Worm (Caenorhabditis elegans) whole organism, L3 larva: ENCODE results near the gene mlt-8.
A peak's percentile ranks its signal among the peaks of the same experiment; 100 is the strongest.

ENCODE experiments used
- ZK546.5 ChIP-seq: sonication (generic microtip); optimal IDR thresholded peaks from 2 replicates; lab custom pipeline; 2017; ENCODE audit warnings: missing biosample characterization, missing genetic modification characterization
- aly-2 ChIP-seq: fragments of 150-350 bp; optimal IDR thresholded peaks from 2 replicates; lab custom pipeline; 2014; ENCODE audit warnings: missing biosample characterization, missing genetic modification characterization
- ceh-28 ChIP-seq: fragments of 150-350 bp; optimal IDR thresholded peaks from 2 replicates; lab custom pipeline; 2014; ENCODE audit warnings: missing biosample characterization, missing genetic modification reagents, missing genetic modification characterization
- ceh-82 ChIP-seq: fragments of 150-350 bp; optimal IDR thresholded peaks from 2 replicates; lab custom pipeline; 2014; ENCODE audit warnings: missing biosample characterization, missing genetic modification characterization
- daf-12 ChIP-seq: fragments of 150-350 bp; optimal IDR thresholded peaks from 2 replicates; lab custom pipeline; 2014; ENCODE audit warnings: missing biosample characterization, missing genetic modification reagents, missing genetic modification characterization
- egl-5 ChIP-seq: fragments of 150-350 bp; optimal IDR thresholded peaks from 2 replicates; lab custom pipeline; 2017; ENCODE audit warnings: missing biosample characterization, missing genetic modification reagents, missing genetic modification characterization, inconsistent platforms
- elt-1 ChIP-seq: fragments of 150-350 bp; optimal IDR thresholded peaks from 2 replicates; lab custom pipeline; 2014; ENCODE audit warnings: missing biosample characterization, missing genetic modification characterization
- elt-2 ChIP-seq: sonication (generic microtip); optimal IDR thresholded peaks from 2 replicates; lab custom pipeline; 2016; ENCODE audit warnings: missing genetic modification reagents, mild to moderate bottlenecking, missing genetic modification characterization, missing compliant biosample characterization
- eor-1 ChIP-seq, 2 experiments: fragments of 150-350 bp; optimal IDR thresholded peaks; 2 replicates each; lab custom pipeline; 2014 to 2018; ENCODE audit warnings: missing biosample characterization in 2 of 2, missing genetic modification characterization in 2 of 2
- fkh-10 ChIP-seq: sonication (generic microtip); optimal IDR thresholded peaks from 2 replicates; lab custom pipeline; 2017; ENCODE audit warnings: missing biosample characterization, missing genetic modification reagents, missing genetic modification characterization
- fkh-2 ChIP-seq: fragments of 150-350 bp; optimal IDR thresholded peaks from 2 replicates; lab custom pipeline; 2014; ENCODE audit warnings: missing biosample characterization, missing genetic modification reagents, missing genetic modification characterization
- fos-1 ChIP-seq: fragments of 150-350 bp; optimal IDR thresholded peaks from 2 replicates; lab custom pipeline; 2014; ENCODE audit warnings: missing biosample characterization, missing genetic modification characterization
- hmg-11 ChIP-seq: sonication (generic microtip); optimal IDR thresholded peaks from 2 replicates; lab custom pipeline; 2016; ENCODE audit warnings: missing genetic modification characterization, missing compliant biosample characterization
- lin-15B ChIP-seq: fragments of 150-350 bp; optimal IDR thresholded peaks from 2 replicates; lab custom pipeline; 2014; ENCODE audit warnings: missing biosample characterization, missing genetic modification characterization
- lsy-12 ChIP-seq: sonication (generic microtip); optimal IDR thresholded peaks from 2 replicates; lab custom pipeline; 2016; ENCODE audit warnings: mild to moderate bottlenecking, missing genetic modification characterization, missing compliant biosample characterization
- nfya-1 ChIP-seq: sonication (generic microtip); optimal IDR thresholded peaks from 2 replicates; lab custom pipeline; 2017; ENCODE audit warnings: missing genetic modification characterization, mild to moderate bottlenecking, missing compliant biosample characterization, antibody characterized with exemption, moderate library complexity; ENCODE audit not compliant: insufficient read depth
- nhr-11 ChIP-seq: fragments of 150-350 bp; optimal IDR thresholded peaks from 2 replicates; lab custom pipeline; 2014; ENCODE audit warnings: missing biosample characterization, missing genetic modification characterization
- nhr-12 ChIP-seq: fragments of 150-350 bp; optimal IDR thresholded peaks from 2 replicates; lab custom pipeline; 2014; ENCODE audit warnings: missing biosample characterization, missing genetic modification characterization
- nhr-23 ChIP-seq: fragments of 150-350 bp; optimal IDR thresholded peaks from 2 replicates; lab custom pipeline; 2014; ENCODE audit warnings: missing biosample characterization, missing genetic modification reagents, missing genetic modification characterization
- nhr-25 ChIP-seq: sonication (generic microtip); optimal IDR thresholded peaks from 2 replicates; lab custom pipeline; 2017; ENCODE audit warnings: missing biosample characterization, missing genetic modification characterization
- nhr-28 ChIP-seq: fragments of 150-350 bp; optimal IDR thresholded peaks from 2 replicates; lab custom pipeline; 2014; ENCODE audit warnings: missing biosample characterization, missing genetic modification characterization
- nhr-67 ChIP-seq: fragments of 150-350 bp; optimal IDR thresholded peaks from 2 replicates; lab custom pipeline; 2014; ENCODE audit warnings: missing biosample characterization, missing genetic modification characterization
- nhr-76 ChIP-seq: fragments of 150-350 bp; sonication (generic microtip); optimal IDR thresholded peaks from 5 replicates; lab custom pipeline; 2014; ENCODE audit warnings: missing biosample characterization, missing genetic modification characterization
- nhr-77 ChIP-seq: fragments of 150-350 bp; optimal IDR thresholded peaks from 2 replicates; lab custom pipeline; 2014; ENCODE audit warnings: missing biosample characterization, missing genetic modification characterization
- pqm-1 ChIP-seq: fragments of 150-350 bp; optimal IDR thresholded peaks from 2 replicates; lab custom pipeline; 2017; ENCODE audit warnings: missing biosample characterization, missing genetic modification characterization, inconsistent platforms
- skn-1 ChIP-seq: fragments of 150-350 bp; optimal IDR thresholded peaks from 2 replicates; lab custom pipeline; 2014; ENCODE audit warnings: missing biosample characterization, missing genetic modification characterization
- snpc-4 ChIP-seq: fragments of 150-350 bp; optimal IDR thresholded peaks from 2 replicates; lab custom pipeline; 2014; ENCODE audit warnings: missing biosample characterization, missing genetic modification characterization
- tbx-2 ChIP-seq: sonication (generic microtip); optimal IDR thresholded peaks from 2 replicates; lab custom pipeline; 2016; ENCODE audit warnings: mild to moderate bottlenecking, missing genetic modification characterization, missing compliant biosample characterization
- unc-39 ChIP-seq: sonication (generic microtip); optimal IDR thresholded peaks from 4 replicates; lab custom pipeline; 2017; ENCODE audit warnings: missing biosample characterization, missing genetic modification characterization
- unc-62 ChIP-seq: fragments of 150-350 bp; sonication (generic microtip); optimal IDR thresholded peaks from 4 replicates; lab custom pipeline; 2014; ENCODE audit warnings: missing biosample characterization, missing genetic modification reagents, missing genetic modification characterization
- zag-1 ChIP-seq: fragments of 150-350 bp; optimal IDR thresholded peaks from 2 replicates; lab custom pipeline; 2014; ENCODE audit warnings: missing biosample characterization, missing genetic modification characterization
- ztf-11 ChIP-seq: fragments of 150-350 bp; optimal IDR thresholded peaks from 2 replicates; lab custom pipeline; 2014; ENCODE audit warnings: missing biosample characterization, missing genetic modification characterization
- ztf-4 ChIP-seq: fragments of 150-350 bp; optimal IDR thresholded peaks from 2 replicates; lab custom pipeline; 2014; ENCODE audit warnings: missing biosample characterization, missing genetic modification characterization

The mlt-8 gene

DNA sequence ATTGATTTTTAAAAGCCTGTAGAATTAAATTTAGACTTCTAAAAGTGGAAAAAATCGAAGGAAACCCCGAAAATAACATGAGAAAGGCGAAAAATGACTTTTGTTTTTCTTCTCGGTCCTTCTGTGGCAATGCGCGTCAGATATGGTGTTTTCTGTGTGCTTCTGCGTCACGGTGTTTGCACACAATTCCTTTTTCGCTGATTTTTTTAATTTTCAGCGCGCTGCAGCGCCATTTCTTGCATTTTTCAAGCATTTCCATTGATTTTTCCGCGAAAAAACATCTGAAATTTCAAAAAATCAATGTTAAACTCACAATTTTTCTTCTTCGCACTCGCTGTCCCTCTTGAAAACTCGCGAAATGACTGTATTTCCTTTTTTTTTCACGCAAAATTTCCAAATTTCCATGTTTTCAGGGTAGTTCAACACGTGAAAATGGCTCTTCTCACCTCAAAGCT is 8.3 kb upstream of the mlt-8 start, which contains the start of the genes cdc-37 and W08F4.3:
Gene cdc-37 (minus strand): TSS at position 405 of the 455 bp plus-strand sequence.
Gene W08F4.3 (plus strand): TSS at position 414 of the 455 bp plus-strand sequence.
- TF ChIP-seq elt-2 (no peak), lin-15B (tag; lab: Kevin White, UChicago) (peak; percentile 16), ZK546.5 (tag; lab: Kevin White, UChicago) (no peak), hmg-11 (tag; lab: Kevin White, UChicago) (peak; percentile 44)

DNA sequence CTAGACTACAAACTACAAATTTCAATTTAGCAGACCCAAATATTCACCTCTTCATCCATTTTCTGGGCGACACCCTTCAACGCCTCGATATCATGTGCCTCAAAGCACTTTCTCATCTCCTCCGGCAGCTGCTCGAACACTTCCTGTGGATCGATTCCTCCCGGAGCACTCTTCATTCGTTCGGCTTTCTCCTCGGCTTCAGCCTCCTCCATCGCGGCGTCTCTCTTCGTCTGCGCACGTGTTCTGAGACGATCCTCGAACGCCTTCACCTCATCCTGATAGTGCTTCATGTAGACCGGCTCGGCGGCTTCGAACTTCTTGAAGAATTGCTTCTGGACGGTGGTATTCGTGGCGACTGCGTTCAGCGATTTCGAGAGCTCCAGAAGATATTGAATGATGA is 6.9 kb upstream of the mlt-8 start:
- TF ChIP-seq nhr-25 (tag; lab: Kevin White, UChicago) (no peak), nfya-1 (tag; lab: Kevin White, UChicago) (no peak), unc-62 (no peak), nhr-67 (no peak), daf-12 (tag; lab: Kevin White, UChicago) (no peak), snpc-4 (tag; lab: Kevin White, UChicago) (no peak), fos-1 (no peak), fkh-2 (tag; lab: Kevin White, UChicago) (no peak), ztf-4 (no peak), pqm-1 (tag; lab: Kevin White, UChicago) (no peak)

DNA sequence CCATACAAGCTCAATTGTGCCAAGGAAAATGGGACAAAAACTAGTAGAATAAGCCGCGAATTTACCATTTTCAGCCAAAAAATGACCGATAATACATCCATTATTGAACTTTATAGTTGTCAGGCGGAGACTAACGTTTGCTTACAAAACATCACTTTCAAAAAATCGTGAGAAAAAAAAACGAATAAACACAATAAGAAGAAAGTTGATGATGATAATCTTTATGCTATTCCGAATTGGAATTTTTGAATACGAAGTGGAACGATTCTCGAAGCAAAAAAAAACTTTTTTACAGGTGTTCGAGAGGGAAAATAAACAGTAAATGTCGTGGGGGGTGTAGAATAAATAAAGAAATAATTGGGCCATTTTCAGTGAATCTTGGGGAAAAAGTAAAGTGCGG is 5.7 kb upstream of the mlt-8 start, which contains the start of gene W08F4.7:
Gene W08F4.7 (minus strand): TSS at position 101 of the 400 bp plus-strand sequence.
- TF ChIP-seq elt-1 (tag; lab: Kevin White, UChicago) (no peak), nfya-1 (tag; lab: Kevin White, UChicago) (no peak), fkh-2 (tag; lab: Kevin White, UChicago) (no peak), ceh-82 (tag; lab: Kevin White, UChicago) (no peak), nhr-25 (tag; lab: Kevin White, UChicago) (no peak), nhr-28 (tag; lab: Kevin White, UChicago) (no peak), skn-1 (tag; lab: Kevin White, UChicago) (no peak), egl-5 (tag; lab: Kevin White, UChicago) (no peak), nhr-23 (no peak), nhr-77 (tag; lab: Kevin White, UChicago) (no peak), tbx-2 (tag; lab: Kevin White, UChicago) (no peak), ztf-11 (tag; lab: Kevin White, UChicago) (no peak), nhr-76 (tag; lab: Kevin White, UChicago) (no peak), zag-1 (tag; lab: Kevin White, UChicago) (no peak), hmg-11 (tag; lab: Kevin White, UChicago) (no peak), daf-12 (tag; lab: Kevin White, UChicago) (no peak), lin-15B (tag; lab: Kevin White, UChicago) (no peak)

DNA sequence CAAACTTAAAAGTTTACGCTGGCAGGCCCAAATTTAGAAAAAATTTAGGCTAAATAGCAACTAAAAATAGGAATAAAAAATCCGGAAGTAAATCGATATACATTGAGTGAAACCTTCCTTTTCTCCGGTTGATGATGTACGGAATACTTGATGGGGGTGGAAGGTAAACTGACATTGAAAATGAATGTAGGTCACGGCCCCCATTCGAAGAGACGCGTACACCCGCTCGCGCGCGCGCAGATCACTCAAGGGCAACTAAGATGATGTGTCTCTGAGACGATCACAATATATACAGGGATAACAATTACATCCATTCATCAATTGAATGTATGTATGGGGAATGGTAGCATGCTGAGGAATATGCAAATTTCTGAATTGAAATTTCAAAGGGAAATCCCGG is 2.2 kb upstream of the mlt-8 start:
- TF ChIP-seq fkh-10 (GFP tag; lab: Kevin White, UChicago) (no peak), hmg-11 (tag; lab: Kevin White, UChicago) (no peak), nhr-11 (tag; lab: Kevin White, UChicago) (no peak), eor-1 (tag; optimal IDR thresholded peaks at IDR 0.05; lab: Kevin White, UChicago) (no peak), fkh-2 (tag; lab: Kevin White, UChicago) (no peak), aly-2 (tag; lab: Kevin White, UChicago) (no peak), daf-12 (tag; lab: Kevin White, UChicago) (no peak), lsy-12 (tag; lab: Kevin White, UChicago) (no peak), nhr-25 (tag; lab: Kevin White, UChicago) (peak; percentile 61), ztf-4 (no peak), zag-1 (tag; lab: Kevin White, UChicago) (no peak), nhr-12 (tag; lab: Kevin White, UChicago) (no peak), egl-5 (tag; lab: Kevin White, UChicago) (no peak), nhr-23 (peak; percentile 78), unc-39 (no peak), tbx-2 (tag; lab: Kevin White, UChicago) (no peak), nfya-1 (tag; lab: Kevin White, UChicago) (no peak)

DNA sequence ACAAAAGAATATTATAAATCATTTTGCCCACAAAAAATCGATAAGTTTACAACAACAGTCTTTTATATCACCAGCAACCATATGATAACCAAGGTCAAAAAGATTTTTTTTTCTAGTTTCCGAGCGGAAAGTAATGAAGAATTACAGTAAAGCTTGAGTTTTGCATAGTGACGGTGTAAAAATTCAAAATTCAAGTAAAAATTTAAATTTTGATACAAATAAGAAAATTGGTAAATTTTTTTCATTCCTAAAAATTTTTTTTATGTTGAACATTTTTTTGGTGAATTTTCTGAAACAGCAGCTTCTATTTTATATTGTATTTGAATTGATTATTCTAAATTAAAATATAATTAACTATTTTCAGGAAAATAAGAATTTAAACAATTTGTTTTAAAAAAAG is 3.1 kb downstream of the mlt-8 start, which contains the start of gene W08F4.5:
Gene W08F4.5 (minus strand): TSS at position 101 of the 400 bp plus-strand sequence.
- TF ChIP-seq ceh-28 (peak; percentile 40), nhr-23 (peak; percentile 48), ztf-4 (no peak)
